Fruit fly (Drosophila melanogaster): ENCODE results near the gene sina.

- TF ChIP-seq Myc (optimal IDR thresholded peaks at IDR 0.05) (no peak), ey (GFP tag; optimal IDR thresholded peaks at IDR 0.05) (no peak), CG32264 (GFP tag; optimal IDR thresholded peaks at IDR 0.05) (no peak)
Observed at dm6 chr3L:16873127-16873543, 19.6 kb downstream of the sina start.
